Worm (Caenorhabditis elegans): ENCODE measurements around the gene R74.7.
A peak's percentile ranks its signal among the peaks of the same experiment; 100 is the strongest.

The R74.7 gene

DNA sequence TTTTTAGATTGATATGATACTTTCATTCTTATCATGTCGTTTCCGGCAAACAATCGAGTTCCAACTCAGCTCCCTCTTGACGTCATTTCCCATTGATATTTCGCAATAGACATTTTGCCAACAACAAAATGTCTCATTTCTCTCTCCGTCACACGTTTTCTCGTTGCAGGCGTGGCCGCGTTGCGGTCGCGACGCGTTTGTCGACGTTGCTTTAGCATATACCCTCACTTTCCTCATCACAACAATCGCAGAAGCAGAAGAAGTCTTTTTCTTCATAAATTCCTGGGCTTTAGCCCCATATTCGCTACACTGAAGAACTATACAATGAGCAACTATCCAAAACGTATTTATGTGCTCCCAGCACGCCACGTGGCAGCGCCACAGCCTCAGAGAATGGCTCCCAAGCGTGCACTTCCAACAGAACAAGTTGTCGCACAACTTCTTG is 10.5 kb upstream of the R74.7 start, which contains the start of gene xbp-1 (continued):
- TF ChIP-seq fkh-4 (tag; optimal IDR thresholded peaks at IDR 0.05; ENCODE audit: borderline replicate concordance), result no peak
- TF ChIP-seq jun-1 (tag; optimal IDR thresholded peaks at IDR 0.05), result peak; percentile 94
- peak; percentile 99 for TF ChIP-seq zip-4 (GFP tag; optimal IDR thresholded peaks at IDR 0.05)
- no peak for TF ChIP-seq unc-30 (tag; optimal IDR thresholded peaks at IDR 0.05)
- TF ChIP-seq Y116A8C.19 (tag; optimal IDR thresholded peaks at IDR 0.05; ENCODE audit: borderline replicate concordance), result no peak
- TF ChIP-seq unc-130 (tag; optimal IDR thresholded peaks at IDR 0.05), result no peak
- no peak for TF ChIP-seq C34B4.2 (tag; optimal IDR thresholded peaks at IDR 0.05)
- TF ChIP-seq unc-86 (tag; optimal IDR thresholded peaks at IDR 0.05), result peak; percentile 64
- peak; percentile 45 for TF ChIP-seq irx-1 (tag; optimal IDR thresholded peaks at IDR 0.05)
- TF ChIP-seq egl-13 (tag; optimal IDR thresholded peaks at IDR 0.05), result peak; percentile 68
- peak in 1 of 2 experiments; percentile 92 for TF ChIP-seq mdl-1 (tag; optimal IDR thresholded peaks at IDR 0.05)
- no peak for TF ChIP-seq nhr-12 (tag; optimal IDR thresholded peaks at IDR 0.05)
- TF ChIP-seq nhr-237 (tag; optimal IDR thresholded peaks at IDR 0.05), result peak; percentile 85
- TF ChIP-seq elt-3 (tag; optimal IDR thresholded peaks at IDR 0.05), result peak in 4 of 6 experiments; percentile 25 to 75 (median 64)
- TF ChIP-seq skn-1 (tag; optimal IDR thresholded peaks at IDR 0.05), result peak; percentile 95
- TF ChIP-seq snpc-4 (tag; optimal IDR thresholded peaks at IDR 0.05), result peak; percentile 69
- peak; percentile 91 for TF ChIP-seq mep-1 (tag; optimal IDR thresholded peaks at IDR 0.05)
- peak; percentile 80 for TF ChIP-seq nhr-90 (tag; optimal IDR thresholded peaks at IDR 0.05; ENCODE audit: poor library complexity)
- TF ChIP-seq efl-3 (GFP tag; optimal IDR thresholded peaks at IDR 0.05), result no peak
- peak; percentile 83 for TF ChIP-seq lin-13 (GFP tag; optimal IDR thresholded peaks at IDR 0.05)
- peak; percentile 82 for TF ChIP-seq blmp-1 (tag; optimal IDR thresholded peaks at IDR 0.05)
- no peak for TF ChIP-seq ceh-63 (GFP tag; optimal IDR thresholded peaks at IDR 0.05)
- TF ChIP-seq mab-9 (GFP tag; IDR thresholded peaks at IDR 0.05), result no peak
- TF ChIP-seq ceh-90 (tag; optimal IDR thresholded peaks at IDR 0.05), result no peak
- TF ChIP-seq nhr-47 (tag; optimal IDR thresholded peaks at IDR 0.05), result peak; percentile 88
- TF ChIP-seq F16B12.6 (tag; optimal IDR thresholded peaks at IDR 0.05), result peak; percentile 44
- TF ChIP-seq nhr-11 (tag; optimal IDR thresholded peaks at IDR 0.05), result peak; percentile 75
- peak; percentile 64 to 73 (median 67) for TF ChIP-seq dpl-1 (GFP tag; optimal IDR thresholded peaks at IDR 0.05)
- TF ChIP-seq nhr-71 (tag; optimal IDR thresholded peaks at IDR 0.05), result peak; percentile 95
- peak; percentile 86 for TF ChIP-seq tbx-2 (tag; optimal IDR thresholded peaks at IDR 0.05)
- peak; percentile 68 for TF ChIP-seq lin-15B (tag; optimal IDR thresholded peaks at IDR 0.05)
- no peak for TF ChIP-seq tlp-1 (tag; optimal IDR thresholded peaks at IDR 0.05)

DNA sequence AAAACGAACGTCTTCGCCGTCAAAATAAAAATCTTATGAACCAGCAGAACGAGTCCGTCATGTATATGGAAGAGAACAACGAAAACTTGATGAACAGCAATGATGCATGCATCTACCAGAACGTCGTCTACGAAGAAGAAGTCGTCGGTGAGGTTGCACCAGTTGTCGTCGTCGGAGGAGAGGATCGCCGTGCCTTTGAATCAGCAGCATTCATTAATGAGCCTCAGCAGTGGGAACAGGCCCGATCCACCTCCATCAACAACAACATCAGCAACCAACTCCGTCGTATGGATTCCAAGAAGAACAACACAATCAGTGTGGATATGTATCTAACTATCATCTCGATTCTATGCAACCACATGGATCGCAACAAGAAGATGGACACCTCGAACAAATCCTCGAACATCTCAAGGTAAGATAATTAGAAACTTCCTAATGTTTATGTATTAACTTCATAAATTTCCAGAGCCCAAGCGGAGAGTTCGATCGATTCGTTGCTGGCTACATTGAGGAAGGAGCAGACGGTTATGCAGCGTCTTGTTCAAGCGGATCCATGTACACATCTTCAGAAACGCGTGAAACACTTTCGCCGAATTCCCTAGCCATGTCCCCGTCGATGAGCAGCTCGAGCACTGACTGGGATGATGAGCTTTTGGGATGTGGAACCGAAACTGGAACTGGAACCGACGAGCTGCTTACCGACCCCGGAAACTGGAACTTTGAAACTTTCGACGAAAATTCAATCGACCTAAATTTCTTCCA is 9.7 kb upstream of the R74.7 start:
- TF ChIP-seq mab-9 (GFP tag; IDR thresholded peaks at IDR 0.05) (0 out of 2 replicates have a peak, but pooled peaks have one; percentile 1), xbp-1 (tag; optimal IDR thresholded peaks at IDR 0.05) (no peak), unc-62 (GFP tag; optimal IDR thresholded peaks at IDR 0.05) (no peak), lin-35 (GFP tag; optimal IDR thresholded peaks at IDR 0.05) (no peak), unc-130 (tag; optimal IDR thresholded peaks at IDR 0.05) (no peak), blmp-1 (tag; optimal IDR thresholded peaks at IDR 0.05) (no peak), isw-1 (GFP tag; IDR thresholded peaks at IDR 0.05) (no peak), unc-86 (tag; optimal IDR thresholded peaks at IDR 0.05) (no peak), zag-1 (tag; optimal IDR thresholded peaks at IDR 0.05) (no peak), pqm-1 (tag; optimal IDR thresholded peaks at IDR 0.05) (no peak), nhr-85 (tag) (peak; percentile 72), mdl-1 (tag; optimal IDR thresholded peaks at IDR 0.05) (no peak), C34B4.2 (tag; optimal IDR thresholded peaks at IDR 0.05) (no peak), zip-4 (GFP tag; optimal IDR thresholded peaks at IDR 0.05) (no peak), egl-27 (tag; optimal IDR thresholded peaks at IDR 0.05) (no peak), rnt-1 (tag; optimal IDR thresholded peaks at IDR 0.05) (peak; percentile 14), dsc-1 (tag; optimal IDR thresholded peaks at IDR 0.05) (no peak), fkh-4 (tag; optimal IDR thresholded peaks at IDR 0.05; ENCODE audit: borderline replicate concordance) (no peak), ztf-4 (tag; optimal IDR thresholded peaks at IDR 0.05) (peak; percentile 34), dpl-1 (GFP tag; optimal IDR thresholded peaks at IDR 0.05) (no peak), sptf-1 (tag; optimal IDR thresholded peaks at IDR 0.05) (no peak), nhr-20 (tag; optimal IDR thresholded peaks at IDR 0.05) (no peak), nhr-77 (tag; optimal IDR thresholded peaks at IDR 0.05) (no peak), ets-5 (GFP tag; IDR thresholded peaks at IDR 0.05) (no peak), nhr-76 (tag; optimal IDR thresholded peaks at IDR 0.05) (no peak)

Measured in whole organism, L1 larva.